Worm (Caenorhabditis elegans) whole organism, L4 larva: Measurements from ENCODE around the gene irld-57.

Experiments
- F26F4.8 ChIP-seq: fragments of 200-800 bp; sonication (Bioruptor generic); conservative IDR thresholded peaks from 2 replicates; pipeline ENCODE4 v1.3.6; 2022; ENCODE audit warnings: missing genetic modification characterization, missing compliant biosample characterization
- R02D3.7 ChIP-seq: fragments of 150-350 bp; sonication (generic microtip); optimal IDR thresholded peaks from 3 replicates; lab custom pipeline; 2014; ENCODE audit warnings: missing biosample characterization, missing genetic modification characterization
- Y48G9A.11 ChIP-seq: fragments of 200-800 bp; sonication (Bioruptor generic); IDR thresholded peaks from 2 replicates; pipeline ENCODE4 v1.3.6; 2022; ENCODE audit warnings: missing genetic modification reagents, missing genetic modification characterization, missing compliant biosample characterization
- aha-1 ChIP-seq: fragments of 150-350 bp; peaks from one replicate; lab custom pipeline; 2014; ENCODE audit warnings: missing biosample characterization, missing genetic modification characterization
- ama-1 ChIP-seq: fragments of 150-350 bp; optimal IDR thresholded peaks from 2 replicates; lab custom pipeline; 2014; ENCODE audit warnings: inconsistent platforms, mixed read lengths
- arid-1 ChIP-seq: fragments of 200-800 bp; sonication (Bioruptor generic); conservative IDR thresholded peaks from 2 replicates; pipeline ENCODE4 v1.3.6; 2022; ENCODE audit warnings: missing genetic modification reagents, missing genetic modification characterization, missing compliant biosample characterization
- ceh-44 ChIP-seq: fragments of 200-800 bp; sonication (Bioruptor generic); IDR thresholded peaks from 2 replicates; pipeline ENCODE4 v1.3.6; 2022; ENCODE audit warnings: missing genetic modification reagents, missing genetic modification characterization, missing compliant biosample characterization
- cey-2 ChIP-seq: sonication (generic microtip); optimal IDR thresholded peaks from 3 replicates; lab custom pipeline; 2017; ENCODE audit warnings: missing genetic modification characterization, mild to moderate bottlenecking, missing compliant biosample characterization, antibody characterized with exemption, borderline replicate concordance; ENCODE audit not compliant: insufficient read depth
- daf-12 ChIP-seq: fragments of 150-350 bp; optimal IDR thresholded peaks from 2 replicates; lab custom pipeline; 2014; ENCODE audit warnings: missing biosample characterization, missing genetic modification reagents, missing genetic modification characterization
- daf-16 ChIP-seq, 3 experiments: sonication (generic microtip); optimal IDR thresholded peaks; 2 replicates each; lab custom pipeline; 2016 to 2017; ENCODE audit warnings: missing genetic modification characterization in 3 of 3, missing genetic modification reagents in 3 of 3, mild to moderate bottlenecking in 2 of 3, missing compliant biosample characterization in 2 of 3, missing biosample characterization in 1 of 3, moderate library complexity in 1 of 3
- daf-8 ChIP-seq: fragments of 200-800 bp; sonication (Bioruptor generic); IDR thresholded peaks from 2 replicates; pipeline ENCODE4 v1.3.6; 2022; ENCODE audit warnings: missing genetic modification characterization, missing compliant biosample characterization
- dpl-1 ChIP-seq: fragments of 150-350 bp; optimal IDR thresholded peaks from 2 replicates; lab custom pipeline; 2014; ENCODE audit warnings: missing biosample characterization, missing genetic modification reagents, missing genetic modification characterization
- duxl-1 ChIP-seq: sonication (generic microtip); optimal IDR thresholded peaks from 2 replicates; lab custom pipeline; 2016; ENCODE audit warnings: mild to moderate bottlenecking, missing genetic modification characterization, moderate library complexity, missing compliant biosample characterization; ENCODE audit not compliant: poor library complexity
- dve-1 ChIP-seq: sonication (generic microtip); optimal IDR thresholded peaks from 2 replicates; lab custom pipeline; 2017; ENCODE audit warnings: antibody characterized with exemption, mild to moderate bottlenecking, missing genetic modification characterization, missing compliant biosample characterization; ENCODE audit not compliant: insufficient read depth
- hif-1 ChIP-seq, 2 experiments: sonication (generic microtip); optimal IDR thresholded peaks; 2 replicates each; lab custom pipeline; 2016 to 2017; ENCODE audit warnings: missing compliant biosample characterization in 2 of 2, missing genetic modification characterization in 2 of 2, missing genetic modification reagents in 2 of 2, missing genotype in 2 of 2, mild to moderate bottlenecking in 1 of 2
- hlh-30 ChIP-seq: sonication (generic microtip); optimal IDR thresholded peaks from 2 replicates; lab custom pipeline; 2017; ENCODE audit warnings: antibody characterized with exemption, mild to moderate bottlenecking, missing genetic modification characterization, missing compliant biosample characterization; ENCODE audit not compliant: insufficient read depth
- hmg-1.1 ChIP-seq: fragments of 200-800 bp; sonication (Bioruptor generic); IDR thresholded peaks from 2 replicates; pipeline ENCODE4 v1.3.6; 2022; ENCODE audit warnings: missing genetic modification reagents, missing genetic modification characterization, missing compliant biosample characterization
- lin-39 ChIP-seq: fragments of 150-350 bp; optimal IDR thresholded peaks from 2 replicates; lab custom pipeline; 2014; ENCODE audit warnings: missing biosample characterization, missing genetic modification reagents, missing genetic modification characterization
- lir-3 ChIP-seq: sonication (generic microtip); optimal IDR thresholded peaks from 2 replicates; lab custom pipeline; 2016; ENCODE audit warnings: mild to moderate bottlenecking, missing genetic modification characterization, missing compliant biosample characterization
- madf-5 ChIP-seq, 2 experiments: fragments of 200-800 bp; sonication (Bioruptor generic); IDR thresholded peaks; 2 replicates each; pipeline ENCODE4 v1.3.6; 2022; ENCODE audit warnings: missing compliant biosample characterization in 2 of 2, missing genetic modification characterization in 2 of 2
- mdl-1 ChIP-seq, 2 experiments: fragments of 150-350 bp in 1 of 2; sonication (generic microtip) in 1 of 2; optimal IDR thresholded peaks; 2 replicates each; lab custom pipeline; 2014 to 2017; ENCODE audit warnings: missing biosample characterization in 2 of 2, missing genetic modification characterization in 2 of 2
- mdt-29 ChIP-seq: fragments of 200-800 bp; sonication (Bioruptor generic); IDR thresholded peaks from 2 replicates; pipeline ENCODE4 v1.3.6; 2022; ENCODE audit warnings: missing genetic modification reagents, missing genetic modification characterization, missing compliant biosample characterization
- mxl-2 ChIP-seq: fragments of 200-800 bp; sonication (Bioruptor generic); conservative IDR thresholded peaks from 2 replicates; pipeline ENCODE4 v1.3.6; 2022; ENCODE audit warnings: missing genetic modification reagents, missing genetic modification characterization, missing compliant biosample characterization
- nhr-102 ChIP-seq: sonication (generic microtip); optimal IDR thresholded peaks from 2 replicates; lab custom pipeline; 2016; ENCODE audit warnings: mild to moderate bottlenecking, missing genetic modification characterization, moderate library complexity, missing compliant biosample characterization
- nhr-11 ChIP-seq: fragments of 150-350 bp; optimal IDR thresholded peaks from 2 replicates; lab custom pipeline; 2014; ENCODE audit warnings: missing biosample characterization, missing genetic modification characterization
- nhr-237 ChIP-seq: sonication (generic microtip); optimal IDR thresholded peaks from 2 replicates; lab custom pipeline; 2017; ENCODE audit warnings: missing biosample characterization, missing genetic modification characterization
- nhr-25 ChIP-seq: sonication (generic microtip); optimal IDR thresholded peaks from 2 replicates; lab custom pipeline; 2017; ENCODE audit warnings: missing genetic modification characterization, mild to moderate bottlenecking, missing compliant biosample characterization, antibody characterized with exemption, moderate library complexity, borderline replicate concordance; ENCODE audit not compliant: insufficient read depth
- nhr-42 ChIP-seq: fragments of 200-800 bp; sonication (Bioruptor generic); IDR thresholded peaks from 2 replicates; pipeline ENCODE4 v1.3.6; 2022; ENCODE audit warnings: missing genetic modification characterization, missing compliant biosample characterization
- nhr-6 ChIP-seq: fragments of 150-350 bp; optimal IDR thresholded peaks from 2 replicates; lab custom pipeline; 2014; ENCODE audit warnings: missing biosample characterization, missing genetic modification characterization
- nhr-76 ChIP-seq: fragments of 150-350 bp; optimal IDR thresholded peaks from 2 replicates; lab custom pipeline; 2014; ENCODE audit warnings: missing biosample characterization, missing genetic modification characterization
- pqm-1 ChIP-seq: sonication (generic microtip); optimal IDR thresholded peaks from 2 replicates; lab custom pipeline; 2017; ENCODE audit warnings: missing biosample characterization, missing genetic modification characterization
- rbr-2 ChIP-seq: sonication (generic microtip); optimal IDR thresholded peaks from 2 replicates; lab custom pipeline; 2016; ENCODE audit warnings: missing genotype, missing genetic modification characterization, missing compliant biosample characterization
- saeg-2 ChIP-seq: fragments of 200-800 bp; sonication (Bioruptor generic); IDR thresholded peaks from 2 replicates; pipeline ENCODE4 v1.3.6; 2022; ENCODE audit warnings: missing genetic modification reagents, missing genetic modification characterization, missing compliant biosample characterization
- sdz-12 ChIP-seq: fragments of 200-800 bp; sonication (Bioruptor generic); optimal IDR thresholded peaks from 2 replicates; lab custom pipeline; 2018; ENCODE audit warnings: mild to moderate bottlenecking, missing genetic modification characterization, missing compliant biosample characterization
- snpc-4 ChIP-seq: fragments of 150-350 bp; optimal IDR thresholded peaks from 2 replicates; lab custom pipeline; 2014; ENCODE audit warnings: missing biosample characterization, missing genetic modification characterization
- tag-97 ChIP-seq: fragments of 200-800 bp; sonication (Bioruptor generic); IDR thresholded peaks from 2 replicates; pipeline ENCODE4 v1.3.6; 2022; ENCODE audit warnings: missing genetic modification characterization, missing compliant biosample characterization
- unc-130 ChIP-seq: sonication (generic microtip); optimal IDR thresholded peaks from 2 replicates; lab custom pipeline; 2016; ENCODE audit warnings: missing genetic modification reagents, missing genetic modification characterization, missing compliant biosample characterization
- zfp-2 ChIP-seq: sonication (generic microtip); optimal IDR thresholded peaks from 2 replicates; lab custom pipeline; 2016; ENCODE audit warnings: mild to moderate bottlenecking, missing genetic modification characterization, missing compliant biosample characterization
- zfp-3 ChIP-seq: fragments of 200-800 bp; sonication (Bioruptor generic); conservative IDR thresholded peaks from 2 replicates; pipeline ENCODE4 v1.3.6; 2022; ENCODE audit warnings: missing genetic modification reagents, missing genetic modification characterization, missing compliant biosample characterization
- ztf-7 ChIP-seq: fragments of 150-350 bp; optimal IDR thresholded peaks from 2 replicates; lab custom pipeline; 2014; ENCODE audit warnings: missing biosample characterization, missing genetic modification characterization

The irld-57 gene

ce11 chrV:15730459-15730858, 3.9 kb upstream of the irld-57 start, which contains the start of gene Y6E2A.10:
Gene Y6E2A.10 (minus strand): TSS chrV:15730559.
- no peak for TF ChIP-seq dve-1 (tag; lab: Kevin White, UChicago)
- TF ChIP-seq pqm-1 (tag; lab: Kevin White, UChicago) = no peak
- TF ChIP-seq mdl-1 (tag; optimal IDR thresholded peaks at IDR 0.05; lab: Kevin White, UChicago) = no peak
- no peak for TF ChIP-seq mdt-29
- no peak for TF ChIP-seq saeg-2 (GFP tag; lab: Robert Waterston, UW)
- TF ChIP-seq nhr-102 (tag; lab: Kevin White, UChicago) = no peak
- no peak for TF ChIP-seq sdz-12 (GFP tag; lab: Kevin White, UChicago)
- TF ChIP-seq F26F4.8 (GFP tag; lab: Robert Waterston, UW) = no peak
- TF ChIP-seq hmg-1.1 = no peak
- no peak for TF ChIP-seq ama-1 (lab: Kevin White, UChicago)
- TF ChIP-seq madf-5 (GFP tag; IDR thresholded peaks at IDR 0.05; lab: Robert Waterston, UW) = no peak
- TF ChIP-seq hif-1 (tag; optimal IDR thresholded peaks at IDR 0.05; lab: Kevin White, UChicago) = no peak
- no peak for TF ChIP-seq duxl-1 (tag; lab: Kevin White, UChicago)
- TF ChIP-seq arid-1 (GFP tag; lab: Robert Waterston, UW) = no peak
- TF ChIP-seq ceh-44 (GFP tag; lab: Robert Waterston, UW) = no peak
- TF ChIP-seq daf-8 = no peak
- TF ChIP-seq lir-3 (tag; lab: Kevin White, UChicago) = no peak
- no peak for TF ChIP-seq nhr-25 (tag; lab: Kevin White, UChicago)
- no peak for TF ChIP-seq nhr-237 (tag; lab: Kevin White, UChicago)

DNA sequence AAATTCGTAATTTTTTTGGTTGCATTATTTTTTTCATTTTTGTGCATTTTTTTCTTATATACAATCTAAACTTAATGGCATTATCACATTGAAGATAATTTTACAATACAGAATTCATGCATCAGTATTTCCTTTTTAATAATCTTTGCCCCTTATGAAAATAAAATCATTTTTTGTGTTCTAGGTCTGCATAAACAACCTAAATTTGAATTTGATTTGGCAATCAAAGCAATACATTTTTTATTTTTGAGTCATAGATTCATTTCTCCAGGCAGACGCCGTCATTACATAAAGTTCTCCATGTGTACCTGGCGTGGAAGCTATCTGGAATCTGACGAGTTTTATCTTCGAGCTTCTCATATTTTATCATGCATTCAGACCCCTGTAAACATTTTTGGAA, 4.6 kb downstream of the irld-57 start, which contains the start of gene srh-140:
TSS of gene srh-140 (plus strand) at position 301 of the 400 bp plus-strand sequence.
- TF ChIP-seq dpl-1 = no peak
- no peak for TF ChIP-seq tag-97 (GFP tag; lab: Robert Waterston, UW)
- TF ChIP-seq rbr-2 (tag; lab: Kevin White, UChicago) = no peak
- TF ChIP-seq mxl-2 (GFP tag; lab: Robert Waterston, UW) = no peak
- no peak for TF ChIP-seq snpc-4 (tag; lab: Kevin White, UChicago)
- no peak for TF ChIP-seq unc-130
- TF ChIP-seq Y48G9A.11 (GFP tag; lab: Robert Waterston, UW) = no peak
- TF ChIP-seq zfp-2 (tag; lab: Kevin White, UChicago) = no peak
- TF ChIP-seq nhr-6 (tag; lab: Kevin White, UChicago) = no peak
- TF ChIP-seq nhr-25 (tag; lab: Kevin White, UChicago) = no peak
- no peak for TF ChIP-seq cey-2
- no peak for TF ChIP-seq daf-12 (tag; lab: Kevin White, UChicago)
- TF ChIP-seq F26F4.8 (GFP tag; lab: Robert Waterston, UW) = no peak
- TF ChIP-seq zfp-3 (GFP tag; lab: Robert Waterston, UW) = no peak
- no peak for TF ChIP-seq nhr-42
- TF ChIP-seq daf-16 (GFP tag; optimal IDR thresholded peaks at IDR 0.05; lab: Kevin White, UChicago) = no peak
- no peak for TF ChIP-seq daf-16 (tag; optimal IDR thresholded peaks at IDR 0.05; lab: Kevin White, UChicago)
- TF ChIP-seq ztf-7 (tag; lab: Kevin White, UChicago) = no peak
- TF ChIP-seq hlh-30 (tag; lab: Kevin White, UChicago) = no peak
- TF ChIP-seq nhr-76 = no peak
- no peak for TF ChIP-seq lin-39 (tag; lab: Kevin White, UChicago)

- TF ChIP-seq R02D3.7 (no peak), aha-1 (tag; lab: Kevin White, UChicago) (peak; percentile 24), hlh-30 (tag; lab: Kevin White, UChicago) (no peak), nhr-11 (no peak), nhr-25 (tag; lab: Kevin White, UChicago) (no peak)
These were observed 5.1 kb downstream of the irld-57 start for ce11 chrV:15721431-15721830.
